Fruit fly (Drosophila melanogaster) whole organism, adult: ENCODE data around the gene CG45690.

Experiments
- CG11617 ChIP-seq: fragments of 200-800 bp; sonication (Bioruptor generic); optimal IDR thresholded peaks from 2 replicates; lab custom pipeline; 2017; ENCODE audit warnings: mild to moderate bottlenecking, missing biosample characterization, missing genetic modification reagents, missing genetic modification characterization
- CG14711 ChIP-seq: fragments of 200-800 bp; sonication (Bioruptor generic); optimal IDR thresholded peaks from 2 replicates; lab custom pipeline; 2018; ENCODE audit warnings: missing biosample characterization, mild to moderate bottlenecking, missing genetic modification characterization, moderate library complexity
- CG1620 ChIP-seq: fragments of 200-800 bp; sonication (Bioruptor generic); optimal IDR thresholded peaks from 2 replicates; lab custom pipeline; 2016; ENCODE audit warnings: missing biosample characterization, missing genetic modification characterization
- CG33017 ChIP-seq: fragments of 200-800 bp; sonication (Bioruptor generic); optimal IDR thresholded peaks from 2 replicates; lab custom pipeline; 2018; ENCODE audit warnings: missing biosample characterization, mild to moderate bottlenecking, missing genetic modification characterization, moderate library complexity
- CG5204 ChIP-seq: fragments of 200-800 bp; sonication (Bioruptor generic); optimal IDR thresholded peaks from 2 replicates; lab custom pipeline; 2016; ENCODE audit warnings: missing biosample characterization, missing genetic modification characterization
- CG7045 ChIP-seq: fragments of 200-800 bp; sonication (Bioruptor generic); optimal IDR thresholded peaks from 2 replicates; lab custom pipeline; 2017; ENCODE audit warnings: missing biosample characterization, mild to moderate bottlenecking, missing genetic modification characterization
- CG7101 ChIP-seq: fragments of 200-800 bp; sonication (Bioruptor generic); optimal IDR thresholded peaks from 2 replicates; lab custom pipeline; 2018; ENCODE audit warnings: missing biosample characterization, mild to moderate bottlenecking, missing genetic modification characterization, moderate library complexity
- Clk ChIP-seq: fragments of 200-800 bp; sonication (Bioruptor generic); optimal IDR thresholded peaks from 2 replicates; lab custom pipeline; 2017; ENCODE audit warnings: missing biosample characterization, missing genetic modification characterization
- Crg-1 ChIP-seq: fragments of 200-800 bp; sonication (Bioruptor generic); optimal IDR thresholded peaks from 2 replicates; lab custom pipeline; 2016; ENCODE audit warnings: missing biosample characterization, missing genetic modification characterization
- Hr96 ChIP-seq: fragments of 200-800 bp; sonication (Bioruptor generic); optimal IDR thresholded peaks from 2 replicates; lab custom pipeline; 2016; ENCODE audit warnings: missing biosample characterization, missing genetic modification characterization
- Mnt ChIP-seq: fragments of 200-800 bp; sonication (Bioruptor generic); optimal IDR thresholded peaks from 2 replicates; lab custom pipeline; 2016; ENCODE audit warnings: missing biosample characterization, mild to moderate bottlenecking, missing genetic modification characterization
- bab1 ChIP-seq: fragments of 200-800 bp; sonication (Bioruptor generic); optimal IDR thresholded peaks from 3 replicates; lab custom pipeline; 2019; ENCODE audit warnings: missing biosample characterization, mild to moderate bottlenecking, missing genetic modification characterization, moderate library complexity
- cic ChIP-seq: fragments of 200-800 bp; sonication (Bioruptor generic); optimal IDR thresholded peaks from 2 replicates; lab custom pipeline; 2017; ENCODE audit warnings: missing biosample characterization, mild to moderate bottlenecking, missing genetic modification characterization, moderate library complexity
- cnc ChIP-seq, 2 experiments: fragments of >200 bp; optimal IDR thresholded peaks; 2 replicates each; lab custom pipeline; 2017
- kay ChIP-seq: fragments of 200-800 bp; sonication (Bioruptor generic); peaks from one replicate; lab custom pipeline; 2016; ENCODE audit warnings: missing biosample characterization, missing genetic modification characterization, borderline replicate concordance
- ovo ChIP-seq: fragments of 200-800 bp; sonication (Bioruptor generic); optimal IDR thresholded peaks from 2 replicates; lab custom pipeline; 2016; ENCODE audit warnings: missing biosample characterization, missing genetic modification characterization
- pad ChIP-seq: fragments of 200-800 bp; sonication (Bioruptor generic); optimal IDR thresholded peaks from 3 replicates; lab custom pipeline; 2017; ENCODE audit warnings: missing biosample characterization, missing genetic modification characterization, mild to moderate bottlenecking, moderate library complexity, missing genetic modification reagents
- tj ChIP-seq: fragments of 200-800 bp; sonication (Bioruptor generic); optimal IDR thresholded peaks from 3 replicates; lab custom pipeline; 2017; ENCODE audit warnings: missing biosample characterization, mild to moderate bottlenecking, missing genetic modification characterization, moderate library complexity
- toe ChIP-seq: fragments of 200-800 bp; sonication (Bioruptor generic); optimal IDR thresholded peaks from 2 replicates; lab custom pipeline; 2016; ENCODE audit warnings: missing biosample characterization, missing genetic modification characterization

Gene CG45690

DNA sequence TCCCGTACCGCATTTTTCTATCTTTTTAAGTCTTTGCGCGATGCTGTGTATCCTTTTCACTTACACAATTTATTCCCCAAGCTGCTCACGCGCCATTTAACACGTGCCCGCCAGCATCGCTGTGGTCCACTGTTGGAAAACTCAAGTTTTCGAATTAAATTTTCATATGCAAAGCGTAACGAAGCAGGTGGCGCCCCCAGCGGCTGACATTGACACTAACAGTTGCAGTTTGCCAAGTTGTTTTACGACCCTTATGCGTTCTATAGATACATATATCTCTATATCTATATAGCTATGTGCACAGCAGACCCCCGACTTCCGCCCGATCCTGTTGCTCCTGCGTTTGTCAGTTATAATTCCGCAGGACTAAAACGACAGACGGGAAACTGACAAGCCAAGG, 32.1 kb upstream of the CG45690 start:
- TF ChIP-seq kay (GFP tag; lab: Kevin White, UChicago) = no peak
- no peak for TF ChIP-seq CG1620 (GFP tag; lab: Kevin White, UChicago)
- TF ChIP-seq cnc (optimal IDR thresholded peaks at IDR 0.05; lab: Kevin White, UChicago) = no peak
- no peak for TF ChIP-seq Crg-1 (GFP tag; lab: Kevin White, UChicago)
- no peak for TF ChIP-seq Mnt (GFP tag; lab: Kevin White, UChicago)
- no peak for TF ChIP-seq CG7045 (GFP tag; lab: Kevin White, UChicago)
- no peak for TF ChIP-seq toe (GFP tag; lab: Kevin White, UChicago)
- TF ChIP-seq CG14711 = no peak
- TF ChIP-seq CG11617 (GFP tag; lab: Kevin White, UChicago) = no peak
- no peak for TF ChIP-seq pad (GFP tag; lab: Kevin White, UChicago)
- no peak for TF ChIP-seq CG7101 (tag; lab: Kevin White, UChicago)

DNA sequence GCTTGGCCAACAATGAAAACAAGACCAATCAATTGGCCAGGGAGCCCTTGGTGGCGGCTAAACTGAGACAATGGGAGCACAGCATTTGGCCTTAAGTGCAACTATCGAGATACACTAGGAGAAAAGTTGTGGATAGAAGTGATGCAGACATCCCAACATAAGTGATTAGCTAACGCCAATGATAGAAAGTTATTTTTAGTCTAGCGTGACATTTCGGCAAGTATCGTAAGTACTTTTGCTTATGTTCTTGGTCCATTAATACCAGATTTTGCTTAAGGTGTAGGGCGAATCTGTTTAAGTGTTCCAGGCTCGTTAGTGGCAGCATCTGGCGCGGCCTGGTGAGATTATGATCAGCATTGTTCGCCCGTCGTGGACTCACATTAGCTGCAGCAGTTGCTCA, 25.4 kb upstream of the CG45690 start:
- no peak for TF ChIP-seq CG5204 (GFP tag; lab: Kevin White, UChicago)
- TF ChIP-seq bab1 (GFP tag; lab: Kevin White, UChicago) = no peak
- TF ChIP-seq Hr96 (GFP tag; lab: Kevin White, UChicago) = no peak
- TF ChIP-seq CG33017 (tag; lab: Kevin White, UChicago) = no peak
- TF ChIP-seq toe (GFP tag; lab: Kevin White, UChicago) = no peak

DNA sequence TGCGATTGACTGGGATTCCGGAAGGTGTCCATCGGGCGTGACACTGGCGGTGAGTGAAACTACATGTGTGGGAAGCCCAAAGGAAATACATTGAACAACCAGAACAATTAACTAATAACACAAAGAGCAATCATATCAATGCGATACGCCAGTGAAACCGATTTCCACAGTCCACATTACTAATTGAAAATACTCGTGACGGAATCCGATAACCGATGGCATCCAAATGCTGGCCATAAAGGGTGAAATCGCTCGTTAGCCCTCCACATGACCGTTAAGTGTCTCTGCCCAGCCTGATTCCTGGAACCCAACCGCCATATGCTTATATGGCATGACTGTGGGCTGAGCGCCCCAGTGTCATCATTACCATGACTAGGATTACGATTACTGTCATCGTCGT, 19.7 kb upstream of the CG45690 start, which contains the start of gene CG7329:
TSS of gene CG7329 (minus strand) at position 101 of the 400 bp plus-strand sequence.
- TF ChIP-seq CG5204 (GFP tag; lab: Kevin White, UChicago) (no peak), Mnt (GFP tag; lab: Kevin White, UChicago) (no peak), ovo (GFP tag; lab: Kevin White, UChicago) (no peak), CG14711 (no peak), CG11617 (GFP tag; lab: Kevin White, UChicago) (no peak), cnc (optimal IDR thresholded peaks at IDR 0.05; lab: Kevin White, UChicago) (no peak), kay (GFP tag; lab: Kevin White, UChicago) (no peak)

DNA sequence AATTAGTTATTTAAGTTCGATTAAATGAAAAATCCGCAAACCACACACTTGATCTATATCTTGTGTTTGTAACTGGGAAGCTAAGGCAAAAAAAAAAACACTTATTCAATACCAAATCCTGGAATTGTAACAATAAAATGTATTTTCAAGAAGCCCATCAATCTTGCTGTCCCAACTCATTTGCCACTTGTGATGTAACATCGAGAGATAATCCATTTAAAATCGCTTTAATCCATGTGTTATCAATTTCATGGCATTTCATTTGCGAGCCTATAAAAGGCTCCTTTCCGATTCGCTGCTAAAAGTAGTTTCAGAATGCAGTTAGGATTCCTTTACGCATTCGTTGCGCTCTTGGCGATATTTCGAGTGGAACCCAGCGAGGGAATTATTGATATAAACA, 18.4 kb upstream of the CG45690 start, which contains the start of gene CG31872:
TSS of gene CG31872 (plus strand) at position 301 of the 400 bp plus-strand sequence.
- TF ChIP-seq Crg-1 (GFP tag; lab: Kevin White, UChicago) (no peak), toe (GFP tag; lab: Kevin White, UChicago) (no peak), pad (GFP tag; lab: Kevin White, UChicago) (no peak), bab1 (GFP tag; lab: Kevin White, UChicago) (no peak), cnc (optimal IDR thresholded peaks at IDR 0.05; lab: Kevin White, UChicago) (no peak), tj (GFP tag; lab: Kevin White, UChicago) (no peak), CG11617 (GFP tag; lab: Kevin White, UChicago) (no peak), CG7101 (tag; lab: Kevin White, UChicago) (no peak), ovo (GFP tag; lab: Kevin White, UChicago) (no peak)

DNA sequence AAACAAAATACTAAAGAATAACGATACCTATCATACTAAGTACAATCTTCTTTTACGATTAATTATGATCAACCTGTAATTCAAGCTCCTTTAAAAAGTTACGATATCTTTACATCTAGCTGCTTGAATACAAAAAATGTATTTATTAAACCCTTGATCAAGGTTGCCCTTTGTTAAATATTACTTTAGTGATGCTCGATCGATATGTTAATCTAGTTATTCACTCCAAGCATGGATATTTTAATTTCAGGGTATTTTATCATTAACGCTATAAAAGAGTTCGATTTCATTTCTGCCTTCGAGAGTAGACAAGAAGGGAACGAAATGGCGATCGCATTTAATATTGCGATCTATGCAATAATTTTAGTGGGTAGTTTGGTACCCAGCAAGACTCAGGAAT, 14.4 kb upstream of the CG45690 start, which contains the start of gene CG18284:
TSS of gene CG18284 (plus strand) at position 301 of the 400 bp plus-strand sequence.
- TF ChIP-seq pad (GFP tag; lab: Kevin White, UChicago) = no peak

DNA sequence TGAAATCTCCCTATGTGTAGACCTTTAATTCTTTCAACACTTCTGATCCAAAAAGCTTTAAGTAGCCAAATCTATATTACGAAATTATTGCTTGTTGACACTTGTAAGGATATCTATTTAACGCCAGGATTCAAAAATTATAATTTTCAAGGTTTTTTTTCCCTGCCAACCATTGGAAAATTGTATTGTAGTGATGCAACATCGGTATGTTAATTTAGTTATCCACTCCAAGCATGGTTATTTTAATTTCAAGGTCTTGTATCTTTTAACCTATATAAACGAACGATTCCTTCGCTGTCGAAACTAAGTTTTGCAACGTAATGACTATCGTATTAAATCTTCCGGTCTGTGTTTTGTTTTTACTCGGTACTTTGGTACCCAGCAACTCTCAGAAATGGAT, 12.0 kb upstream of the CG45690 start, which contains the start of gene CG17097:
TSS of gene CG17097 (plus strand) at position 301 of the 400 bp plus-strand sequence.
- TF ChIP-seq CG7101 (tag; lab: Kevin White, UChicago) (no peak), ovo (GFP tag; lab: Kevin White, UChicago) (no peak), CG11617 (GFP tag; lab: Kevin White, UChicago) (no peak), CG14711 (no peak), bab1 (GFP tag; lab: Kevin White, UChicago) (no peak), Clk (GFP tag; lab: Kevin White, UChicago) (no peak), toe (GFP tag; lab: Kevin White, UChicago) (no peak), CG5204 (GFP tag; lab: Kevin White, UChicago) (no peak), Hr96 (GFP tag; lab: Kevin White, UChicago) (no peak), cnc (optimal IDR thresholded peaks at IDR 0.05; lab: Kevin White, UChicago) (no peak)

DNA sequence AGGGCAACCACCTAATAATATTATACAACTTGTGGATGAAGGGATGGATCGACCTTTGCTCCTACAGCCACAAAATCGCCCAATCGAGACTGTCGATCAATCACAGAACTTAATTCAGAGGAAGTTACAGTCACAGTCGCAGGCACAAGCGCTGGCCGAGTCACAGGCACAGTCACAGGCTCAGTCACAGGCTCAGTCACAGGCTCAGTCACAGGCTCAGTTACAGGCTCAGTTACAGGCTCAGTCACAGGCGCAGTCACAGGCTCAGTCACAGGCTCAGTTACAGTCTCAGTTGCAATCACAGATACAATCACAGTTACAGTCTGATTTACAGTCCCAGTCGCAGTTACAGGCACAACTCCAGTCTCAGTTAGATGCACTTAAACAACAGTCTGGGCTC, 11.4 kb upstream of the CG45690 start:
- TF ChIP-seq ovo (GFP tag; lab: Kevin White, UChicago) (no peak), pad (GFP tag; lab: Kevin White, UChicago) (no peak), CG7101 (tag; lab: Kevin White, UChicago) (no peak), CG14711 (no peak), Crg-1 (GFP tag; lab: Kevin White, UChicago) (no peak), CG5204 (GFP tag; lab: Kevin White, UChicago) (no peak), CG1620 (GFP tag; lab: Kevin White, UChicago) (no peak), bab1 (GFP tag; lab: Kevin White, UChicago) (no peak), CG11617 (GFP tag; lab: Kevin White, UChicago) (no peak), kay (GFP tag; lab: Kevin White, UChicago) (no peak), cnc (optimal IDR thresholded peaks at IDR 0.05; lab: Kevin White, UChicago) (no peak), Mnt (GFP tag; lab: Kevin White, UChicago) (no peak), cic (GFP tag; lab: Kevin White, UChicago) (no peak), Hr96 (GFP tag; lab: Kevin White, UChicago) (no peak)
